Fruit fly (Drosophila melanogaster) whole organism, embryonic: ENCODE data around the gene meep.

ENCODE experiments used
- CG10274 ChIP-seq: fragments of 200-800 bp; sonication (Bioruptor generic); optimal IDR thresholded peaks from 3 replicates; lab custom pipeline; 2017; ENCODE audit warnings: missing biosample characterization, mild to moderate bottlenecking, missing genetic modification characterization
- CG11398 ChIP-seq: fragments of 200-800 bp; sonication (Bioruptor generic); optimal IDR thresholded peaks from 2 replicates; lab custom pipeline; 2016; ENCODE audit warnings: missing biosample characterization, missing genetic modification characterization
- CG1233 ChIP-seq: fragments of 200-800 bp; sonication (Bioruptor generic); optimal IDR thresholded peaks from 4 replicates; lab custom pipeline; 2018; ENCODE audit warnings: missing biosample characterization, mild to moderate bottlenecking, missing genetic modification characterization
- CG13775 ChIP-seq: fragments of 200-800 bp; sonication (Bioruptor generic); optimal IDR thresholded peaks from 3 replicates; lab custom pipeline; 2017; ENCODE audit warnings: missing biosample characterization, mild to moderate bottlenecking, missing genetic modification characterization
- CG15601 ChIP-seq: fragments of 200-800 bp; sonication (Bioruptor generic); optimal IDR thresholded peaks from 3 replicates; lab custom pipeline; 2019; ENCODE audit warnings: missing biosample characterization, mild to moderate bottlenecking, missing genetic modification characterization, moderate library complexity
- CG16813 ChIP-seq: fragments of 200-800 bp; sonication (Bioruptor generic); IDR thresholded peaks from 3 replicates; pipeline ENCODE4 v1.3.6; 2022; ENCODE audit warnings: missing biosample characterization, missing genetic modification characterization; ENCODE audit not compliant: partially characterized antibody
- CG18476 ChIP-seq: fragments of 200-800 bp; sonication (Bioruptor generic); optimal IDR thresholded peaks from 2 replicates; lab custom pipeline; 2016; ENCODE audit warnings: missing biosample characterization, mild to moderate bottlenecking, missing genetic modification characterization
- CG32767 ChIP-seq: fragments of 200-800 bp; sonication (Bioruptor generic); IDR thresholded peaks from 2 replicates; pipeline ENCODE4 v1.3.6; 2022; ENCODE audit warnings: missing biosample characterization, missing genetic modification characterization
- CG4617 ChIP-seq: fragments of 200-800 bp; sonication (Bioruptor generic); optimal IDR thresholded peaks from 3 replicates; lab custom pipeline; 2016; ENCODE audit warnings: missing biosample characterization, missing genetic modification characterization, borderline replicate concordance
- CG4820 ChIP-seq: fragments of 200-800 bp; sonication (Bioruptor generic); optimal IDR thresholded peaks from 3 replicates; lab custom pipeline; 2016; ENCODE audit warnings: missing biosample characterization, missing genetic modification characterization
- CG6175 ChIP-seq: fragments of 200-800 bp; sonication (Bioruptor generic); IDR thresholded peaks from 3 replicates; pipeline ENCODE4 v1.3.6; 2022; ENCODE audit warnings: missing biosample characterization, missing genetic modification characterization
- CG6854 ChIP-seq: fragments of 200-800 bp; sonication (Bioruptor generic); optimal IDR thresholded peaks from 3 replicates; lab custom pipeline; 2017; ENCODE audit warnings: missing biosample characterization, mild to moderate bottlenecking, missing genetic modification characterization
- CG9727 ChIP-seq: fragments of 200-800 bp; sonication (Bioruptor generic); optimal IDR thresholded peaks from 3 replicates; lab custom pipeline; 2017; ENCODE audit warnings: missing biosample characterization, mild to moderate bottlenecking, missing genetic modification characterization
- Dip2 ChIP-seq: fragments of 200-800 bp; sonication (Bioruptor generic); IDR thresholded peaks from 2 replicates; pipeline ENCODE4 v1.3.6; 2022; ENCODE audit warnings: missing biosample characterization, missing genetic modification characterization
- Dip3 ChIP-seq: fragments of 200-800 bp; sonication (Bioruptor generic); optimal IDR thresholded peaks from 3 replicates; lab custom pipeline; 2016; ENCODE audit warnings: missing biosample characterization, missing genetic modification characterization
- Doc2 ChIP-seq: fragments of 200-800 bp; sonication (Bioruptor generic); IDR thresholded peaks from 2 replicates; pipeline ENCODE4 v1.3.6; 2022; ENCODE audit warnings: missing biosample characterization, missing genetic modification characterization
- GATAe ChIP-seq: fragments of 200-800 bp; sonication (Bioruptor generic); conservative IDR thresholded peaks from 2 replicates; pipeline ENCODE4 v1.3.6; 2022; ENCODE audit warnings: missing biosample characterization, missing genetic modification characterization
- Hand ChIP-seq: fragments of 200-800 bp; sonication (Bioruptor generic); optimal IDR thresholded peaks from 2 replicates; lab custom pipeline; 2017; ENCODE audit warnings: mild to moderate bottlenecking, missing biosample characterization, missing genetic modification reagents, missing genetic modification characterization
- Hey ChIP-seq: fragments of 200-800 bp; sonication (Bioruptor generic); optimal IDR thresholded peaks from 3 replicates; lab custom pipeline; 2018; ENCODE audit warnings: missing biosample characterization, mild to moderate bottlenecking, missing genetic modification characterization
- Meics ChIP-seq: fragments of 200-800 bp; sonication (Bioruptor generic); optimal IDR thresholded peaks from 2 replicates; lab custom pipeline; 2017; ENCODE audit warnings: missing biosample characterization, mild to moderate bottlenecking, missing genetic modification characterization
- Mes4 ChIP-seq: fragments of 200-800 bp; sonication (Bioruptor generic); optimal IDR thresholded peaks from 2 replicates; lab custom pipeline; 2016; ENCODE audit warnings: missing biosample characterization, missing genetic modification characterization
- Nf-YB ChIP-seq: fragments of 200-800 bp; sonication (Bioruptor generic); optimal IDR thresholded peaks from 3 replicates; lab custom pipeline; 2019; ENCODE audit warnings: missing biosample characterization, mild to moderate bottlenecking, missing genetic modification characterization, moderate library complexity
- Poxn ChIP-seq: fragments of 200-800 bp; sonication (Bioruptor generic); IDR thresholded peaks from 2 replicates; pipeline ENCODE4 v1.3.6; 2022; ENCODE audit warnings: missing biosample characterization, missing genetic modification characterization
- Six4 ChIP-seq: fragments of 200-800 bp; sonication (Bioruptor generic); optimal IDR thresholded peaks from 2 replicates; lab custom pipeline; 2016; ENCODE audit warnings: missing biosample characterization, missing genetic modification characterization
- Spps ChIP-seq: fragments of 200-800 bp; sonication (Bioruptor generic); optimal IDR thresholded peaks from 2 replicates; lab custom pipeline; 2018; ENCODE audit warnings: missing biosample characterization, mild to moderate bottlenecking, missing genetic modification characterization
- Ssrp ChIP-seq: fragments of 200-800 bp; sonication (Bioruptor generic); optimal IDR thresholded peaks from 2 replicates; lab custom pipeline; 2018; ENCODE audit warnings: missing biosample characterization, mild to moderate bottlenecking, missing genetic modification characterization, moderate library complexity
- Stat92E ChIP-seq, 3 experiments: fragments of >200 bp in 2 of 3; fragments of 200-800 bp in 1 of 3; sonication (Bioruptor generic) in 1 of 3; optimal IDR thresholded peaks; 2 replicates each; lab custom pipeline; 2017 to 2019; ENCODE audit warnings: missing biosample characterization in 3 of 3, missing genetic modification characterization in 3 of 3, mild to moderate bottlenecking in 1 of 3, moderate library complexity in 1 of 3
- Vsx1 ChIP-seq: fragments of 200-800 bp; sonication (Bioruptor generic); optimal IDR thresholded peaks from 2 replicates; lab custom pipeline; 2017; ENCODE audit warnings: missing biosample characterization, mild to moderate bottlenecking, missing genetic modification characterization, missing genetic modification reagents
- bowl ChIP-seq: fragments of 200-800 bp; sonication (Bioruptor generic); IDR thresholded peaks from 2 replicates; pipeline ENCODE4 v1.3.6; 2022; ENCODE audit warnings: missing biosample characterization, missing genetic modification characterization
- corto ChIP-seq: fragments of 200-800 bp; sonication (Bioruptor generic); optimal IDR thresholded peaks from 2 replicates; lab custom pipeline; 2016; ENCODE audit warnings: missing biosample characterization, mild to moderate bottlenecking, missing genetic modification characterization, moderate library complexity
- dysf ChIP-seq: fragments of 200-800 bp; sonication (Bioruptor generic); IDR thresholded peaks from 3 replicates; pipeline ENCODE4 v1.3.6; 2022; ENCODE audit warnings: missing biosample characterization, missing genetic modification characterization
- fd102C ChIP-seq: fragments of 200-800 bp; sonication (Bioruptor generic); optimal IDR thresholded peaks from 2 replicates; lab custom pipeline; 2018; ENCODE audit warnings: missing biosample characterization, mild to moderate bottlenecking, missing genetic modification characterization, moderate library complexity
- fd3F ChIP-seq: fragments of 200-800 bp; sonication (Bioruptor generic); optimal IDR thresholded peaks from 2 replicates; lab custom pipeline; 2018; ENCODE audit warnings: missing biosample characterization, mild to moderate bottlenecking, missing genetic modification characterization, moderate library complexity
- ftz-f1 ChIP-seq: fragments of 200-800 bp; sonication (Bioruptor generic); optimal IDR thresholded peaks from 2 replicates; lab custom pipeline; 2016; ENCODE audit warnings: missing biosample characterization, missing genetic modification characterization
- hkb ChIP-seq, 2 experiments: fragments of 200-800 bp in 1 of 2; fragments of >200 bp in 1 of 2; sonication (Bioruptor generic) in 1 of 2; IDR thresholded peaks in 1 of 2; optimal IDR thresholded peaks in 1 of 2; 2 replicates each; pipeline versions ENCODE4 v1.3.6 to Lab custom; 2017 to 2022; ENCODE audit warnings: missing biosample characterization in 1 of 2, missing genetic modification characterization in 1 of 2
- jing ChIP-seq: fragments of 200-800 bp; sonication (Bioruptor generic); optimal IDR thresholded peaks from 2 replicates; lab custom pipeline; 2018; ENCODE audit warnings: missing biosample characterization, mild to moderate bottlenecking, missing genetic modification characterization
- ken ChIP-seq: fragments of 200-800 bp; sonication (Bioruptor generic); IDR thresholded peaks from 3 replicates; pipeline ENCODE4 v1.3.6; 2022; ENCODE audit warnings: missing biosample characterization, missing genetic modification characterization
- kni ChIP-seq: fragments of 200-800 bp; sonication (Bioruptor generic); optimal IDR thresholded peaks from 3 replicates; lab custom pipeline; 2017; ENCODE audit warnings: mild to moderate bottlenecking, missing biosample characterization, missing genetic modification reagents, missing genetic modification characterization
- lov ChIP-seq, 2 experiments: fragments of 200-800 bp in 1 of 2; fragments of >200 bp in 1 of 2; sonication (Bioruptor generic) in 1 of 2; IDR thresholded peaks in 1 of 2; optimal IDR thresholded peaks in 1 of 2; 2 replicates in 1 of 2; 3 replicates in 1 of 2; pipeline versions ENCODE4 v1.3.6 to Lab custom; 2017 to 2022; ENCODE audit warnings: missing biosample characterization in 1 of 2, missing genetic modification characterization in 1 of 2
- odd ChIP-seq: fragments of 200-800 bp; sonication (Bioruptor generic); optimal IDR thresholded peaks from 2 replicates; lab custom pipeline; 2017; ENCODE audit warnings: missing biosample characterization, mild to moderate bottlenecking, missing genetic modification characterization
- org-1 ChIP-seq: fragments of 200-800 bp; sonication (Bioruptor generic); optimal IDR thresholded peaks from 2 replicates; lab custom pipeline; 2017; ENCODE audit warnings: missing biosample characterization, missing genetic modification characterization
- otp ChIP-seq: fragments of 200-800 bp; sonication (Bioruptor generic); IDR thresholded peaks from 3 replicates; pipeline ENCODE4, ENCODE4 v1.3.6; 2022; ENCODE audit warnings: missing biosample characterization, missing genetic modification characterization
- pita ChIP-seq: fragments of 200-800 bp; sonication (Bioruptor generic); optimal IDR thresholded peaks from 2 replicates; lab custom pipeline; 2017; ENCODE audit warnings: missing biosample characterization, mild to moderate bottlenecking, missing genetic modification characterization
- psq ChIP-seq: fragments of 200-800 bp; sonication (Bioruptor generic); optimal IDR thresholded peaks from 2 replicates; lab custom pipeline; 2017; ENCODE audit warnings: missing biosample characterization, missing genetic modification characterization
- pzg ChIP-seq: fragments of 200-800 bp; sonication (Bioruptor generic); optimal IDR thresholded peaks from 3 replicates; lab custom pipeline; 2018; ENCODE audit warnings: missing biosample characterization, mild to moderate bottlenecking, missing genetic modification characterization, moderate library complexity
- run ChIP-seq: fragments of 200-800 bp; sonication (Bioruptor generic); optimal IDR thresholded peaks from 3 replicates; lab custom pipeline; 2018; ENCODE audit warnings: missing biosample characterization, mild to moderate bottlenecking, missing genetic modification characterization
- salm ChIP-seq: fragments of 200-800 bp; sonication (Bioruptor generic); optimal IDR thresholded peaks from 2 replicates; lab custom pipeline; 2018; ENCODE audit warnings: missing biosample characterization, mild to moderate bottlenecking, missing genetic modification characterization
- vnd ChIP-seq: fragments of 200-800 bp; sonication (Bioruptor generic); IDR thresholded peaks from 3 replicates; pipeline ENCODE4 v1.3.6; 2022; ENCODE audit warnings: missing biosample characterization, missing genetic modification characterization; ENCODE audit not compliant: partially characterized antibody

Gene meep

DNA sequence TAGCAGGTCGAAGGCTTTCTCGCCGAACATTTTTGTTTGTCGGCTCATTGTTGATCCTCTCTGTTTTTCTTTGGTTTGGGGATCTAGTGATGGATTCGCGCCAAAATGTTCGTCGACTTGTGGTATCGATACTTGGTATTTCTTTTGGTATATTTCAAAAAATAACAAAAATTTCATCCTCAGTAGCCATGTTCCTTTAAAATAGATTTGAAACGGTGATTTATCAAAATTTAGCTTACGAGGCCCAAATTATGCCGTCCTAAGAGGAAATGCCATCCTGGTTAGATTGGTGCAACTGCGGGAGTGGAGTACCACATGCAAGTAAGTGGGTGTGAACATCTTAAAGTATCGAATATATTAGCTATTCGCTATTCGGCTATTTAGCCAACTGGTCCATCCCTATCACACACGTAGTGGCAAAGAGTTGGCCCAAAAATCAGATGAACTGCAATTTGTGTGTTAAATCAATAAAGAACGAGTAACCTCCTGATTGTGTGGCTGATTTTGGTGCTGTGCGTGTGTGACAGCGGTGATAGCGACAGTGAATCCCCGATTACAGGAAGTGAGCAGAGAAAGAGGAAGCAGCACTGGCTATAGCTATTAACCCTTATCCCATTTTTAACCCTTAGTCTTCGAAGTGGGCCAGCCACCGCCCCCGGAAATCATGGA is 44.9 kb upstream of the meep start, which contains the start of the genes Psf1 and Sac1 (continued):
- TF ChIP-seq fd3F (GFP tag; lab: Kevin White, UChicago) (no peak), CG32767 (GFP tag; lab: Robert Waterston, UW) (no peak), CG1233 (GFP tag; lab: Kevin White, UChicago) (no peak), hkb (optimal IDR thresholded peaks at IDR 0.05; lab: Kevin White, UChicago) (peak; percentile 30), hkb (GFP tag; IDR thresholded peaks at IDR 0.05; lab: Robert Waterston, UW) (no peak), Dip3 (peak; percentile 46), GATAe (GFP tag; lab: Robert Waterston, UW) (no peak), dysf (GFP tag; lab: Robert Waterston, UW) (peak; percentile 58; the same call in 1 of the 3 replicates), Spps (tag; lab: Kevin White, UChicago) (no peak), CG6854 (GFP tag; lab: Kevin White, UChicago) (no peak), jing (no peak), fd102C (GFP tag; lab: Kevin White, UChicago) (no peak), vnd (GFP tag; lab: Robert Waterston, UW) (peak; percentile 82), Hey (tag; lab: Kevin White, UChicago) (no peak), bowl (no peak), CG15601 (tag; lab: Kevin White, UChicago) (peak; percentile 60), Poxn (GFP tag; lab: Robert Waterston, UW) (no peak), odd (GFP tag; lab: Kevin White, UChicago) (no peak), psq (no peak), CG11398 (no peak), salm (tag; lab: Kevin White, UChicago) (no peak), ftz-f1 (GFP tag; lab: Kevin White, UChicago) (no peak), Mes4 (peak; percentile 35), Dip2 (GFP tag; lab: Robert Waterston, UW) (no peak), pzg (peak; percentile 77), Meics (peak; percentile 23), CG4820 (GFP tag; lab: Kevin White, UChicago) (peak; percentile 36), ken (GFP tag; lab: Robert Waterston, UW) (no peak; the same call in 2 of the 3 replicates), run (tag; lab: Kevin White, UChicago) (no peak), Stat92E (GFP tag; optimal IDR thresholded peaks at IDR 0.05; lab: Kevin White, UChicago) (peak in 1 of 3 experiments; percentile 66), Nf-YB (no peak), Doc2 (GFP tag; lab: Robert Waterston, UW) (no peak), kni (GFP tag; lab: Kevin White, UChicago) (peak; percentile 13), Hand (no peak), otp (GFP tag; lab: Robert Waterston, UW) (no peak), CG9727 (GFP tag; lab: Kevin White, UChicago) (peak; percentile 46), CG6175 (GFP tag; lab: Robert Waterston, UW) (no peak), Ssrp (tag; lab: Kevin White, UChicago) (peak; percentile 13), Vsx1 (GFP tag; lab: Kevin White, UChicago) (no peak), org-1 (GFP tag; lab: Kevin White, UChicago) (no peak), CG10274 (GFP tag; lab: Kevin White, UChicago) (no peak), CG18476 (GFP tag; lab: Kevin White, UChicago) (no peak), CG4617 (peak; percentile 94), corto (GFP tag; lab: Kevin White, UChicago) (no peak), CG16813 (GFP tag; lab: Robert Waterston, UW) (peak; percentile 91), lov (optimal IDR thresholded peaks at IDR 0.05; lab: Kevin White, UChicago) (no peak), lov (GFP tag; IDR thresholded peaks at IDR 0.05; lab: Robert Waterston, UW) (no peak), Six4 (no peak), CG13775 (GFP tag; lab: Kevin White, UChicago) (peak; percentile 50), pita (GFP tag; lab: Kevin White, UChicago) (no peak)
